Worm (Caenorhabditis elegans) whole organism, L1 larva: ENCODE results near the gene pqn-80.
A peak's percentile ranks its signal among the peaks of the same experiment; 100 is the strongest.

Experiments
- C04F5.9 ChIP-seq: sonication (generic microtip); optimal IDR thresholded peaks from 2 replicates; lab custom pipeline; 2016; ENCODE audit warnings: missing genetic modification characterization, missing compliant biosample characterization
- C16A3.4 ChIP-seq: fragments of 150-350 bp; optimal IDR thresholded peaks from 2 replicates; lab custom pipeline; 2014; ENCODE audit warnings: missing biosample characterization, missing genetic modification characterization
- C34B4.2 ChIP-seq: sonication (generic microtip); optimal IDR thresholded peaks from 2 replicates; lab custom pipeline; 2017; ENCODE audit warnings: mild to moderate bottlenecking, missing genetic modification characterization, missing compliant biosample characterization
- ama-1 ChIP-seq: fragments of 150-350 bp; optimal IDR thresholded peaks from 2 replicates; lab custom pipeline; 2014
- blmp-1 ChIP-seq: fragments of 150-350 bp; optimal IDR thresholded peaks from 2 replicates; lab custom pipeline; 2014; ENCODE audit warnings: missing biosample characterization, missing genetic modification characterization
- ceh-82 ChIP-seq, 3 experiments: fragments of 150-350 bp in 1 of 3; sonication (generic microtip) in 2 of 3; optimal IDR thresholded peaks; 2 replicates each; lab custom pipeline; 2014 to 2017; ENCODE audit warnings: missing biosample characterization in 3 of 3, missing genetic modification characterization in 3 of 3
- ces-1 ChIP-seq: fragments of 150-350 bp; optimal IDR thresholded peaks from 2 replicates; lab custom pipeline; 2014; ENCODE audit warnings: missing biosample characterization, missing genetic modification reagents, missing genetic modification characterization
- dpl-1 ChIP-seq, 3 experiments: fragments of 150-350 bp in 2 of 3; sonication (generic microtip) in 1 of 3; optimal IDR thresholded peaks; 2 replicates each; lab custom pipeline; 2014 to 2017; ENCODE audit warnings: missing biosample characterization in 3 of 3, missing genetic modification characterization in 3 of 3, missing genetic modification reagents in 3 of 3
- dsc-1 ChIP-seq: sonication (generic microtip); optimal IDR thresholded peaks from 2 replicates; lab custom pipeline; 2016; ENCODE audit warnings: mild to moderate bottlenecking, missing genetic modification characterization, missing compliant biosample characterization
- efl-1 ChIP-seq, 4 experiments: fragments of 150-350 bp; optimal IDR thresholded peaks in 3 of 4; peaks in 1 of 4; 1 replicate in 1 of 4; 2 replicates in 3 of 4; lab custom pipeline; 2014; ENCODE audit warnings: missing biosample characterization in 2 of 4, missing genetic modification characterization in 2 of 4, missing genetic modification reagents in 2 of 4
- efl-3 ChIP-seq: fragments of 200-800 bp; sonication (Bioruptor generic); optimal IDR thresholded peaks from 2 replicates; lab custom pipeline; 2018; ENCODE audit warnings: mild to moderate bottlenecking, missing genetic modification characterization, missing compliant biosample characterization
- egl-27 ChIP-seq, 2 experiments: fragments of 150-350 bp in 1 of 2; sonication (generic microtip); optimal IDR thresholded peaks; 3 replicates each; lab custom pipeline; 2017 to 2018; ENCODE audit warnings: missing biosample characterization in 2 of 2, missing genetic modification characterization in 2 of 2, missing genetic modification reagents in 2 of 2
- elt-2 ChIP-seq: sonication (generic microtip); optimal IDR thresholded peaks from 2 replicates; lab custom pipeline; 2016; ENCODE audit warnings: missing genetic modification characterization, mild to moderate bottlenecking, inconsistent platforms, missing compliant biosample characterization, missing genetic modification reagents
- ets-5 ChIP-seq: fragments of 200-800 bp; sonication (Bioruptor generic); IDR thresholded peaks from 2 replicates; pipeline ENCODE4 v1.3.6; 2022; ENCODE audit warnings: missing genetic modification characterization, missing compliant biosample characterization
- fkh-10 ChIP-seq: sonication (generic microtip); optimal IDR thresholded peaks from 2 replicates; lab custom pipeline; 2017; ENCODE audit warnings: missing biosample characterization, missing genetic modification reagents, missing genetic modification characterization
- fkh-8 ChIP-seq: sonication (generic microtip); optimal IDR thresholded peaks from 2 replicates; lab custom pipeline; 2016; ENCODE audit warnings: mild to moderate bottlenecking, missing genetic modification characterization, missing compliant biosample characterization
- grh-1 ChIP-seq: fragments of 200-800 bp; sonication (Bioruptor generic); IDR thresholded peaks from 2 replicates; pipeline ENCODE4 v1.3.6; 2022; ENCODE audit warnings: missing genetic modification reagents, missing genetic modification characterization, missing compliant biosample characterization
- hlh-17 ChIP-seq: fragments of 200-800 bp; sonication (Bioruptor generic); optimal IDR thresholded peaks from 2 replicates; lab custom pipeline; 2018; ENCODE audit warnings: missing genetic modification characterization, mild to moderate bottlenecking, missing compliant biosample characterization, moderate library complexity, borderline replicate concordance
- hlh-4 ChIP-seq: sonication (generic microtip); optimal IDR thresholded peaks from 2 replicates; lab custom pipeline; 2016; ENCODE audit warnings: mild to moderate bottlenecking, missing genetic modification characterization, missing compliant biosample characterization
- hpl-2 ChIP-seq: fragments of 150-350 bp; optimal IDR thresholded peaks from 2 replicates; lab custom pipeline; 2014; ENCODE audit warnings: missing biosample characterization, missing genetic modification reagents, missing genetic modification characterization
- irx-1 ChIP-seq: sonication (generic microtip); optimal IDR thresholded peaks from 2 replicates; lab custom pipeline; 2016; ENCODE audit warnings: missing genetic modification characterization, missing compliant biosample characterization
- isw-1 ChIP-seq: fragments of 200-800 bp; sonication (Bioruptor generic); IDR thresholded peaks from 2 replicates; pipeline ENCODE4 v1.3.6; 2022; ENCODE audit warnings: missing genetic modification characterization, missing compliant biosample characterization
- lin-14 ChIP-seq: fragments of 200-800 bp; sonication (Bioruptor generic); optimal IDR thresholded peaks from 2 replicates; lab custom pipeline; 2018; ENCODE audit warnings: mild to moderate bottlenecking, missing genetic modification characterization, moderate library complexity, missing compliant biosample characterization
- lir-3 ChIP-seq: sonication (generic microtip); optimal IDR thresholded peaks from 2 replicates; lab custom pipeline; 2016; ENCODE audit warnings: mild to moderate bottlenecking, missing genetic modification characterization, moderate library complexity, missing compliant biosample characterization; ENCODE audit not compliant: poor library complexity
- lsy-2 ChIP-seq, 2 experiments: fragments of 150-350 bp; optimal IDR thresholded peaks; 2 replicates each; lab custom pipeline; 2014; ENCODE audit warnings: missing biosample characterization in 2 of 2, missing genetic modification characterization in 2 of 2
- nhr-11 ChIP-seq: fragments of 150-350 bp; optimal IDR thresholded peaks from 2 replicates; lab custom pipeline; 2014; ENCODE audit warnings: missing biosample characterization, missing genetic modification characterization
- nhr-12 ChIP-seq: sonication (generic microtip); optimal IDR thresholded peaks from 2 replicates; lab custom pipeline; 2017; ENCODE audit warnings: missing biosample characterization, missing genetic modification characterization
- nhr-19 ChIP-seq: fragments of 200-800 bp; sonication (Bioruptor generic); conservative IDR thresholded peaks from 2 replicates; pipeline ENCODE4 v1.3.6; 2022; ENCODE audit warnings: missing genetic modification characterization, missing compliant biosample characterization
- nhr-20 ChIP-seq: sonication (generic microtip); optimal IDR thresholded peaks from 2 replicates; lab custom pipeline; 2016; ENCODE audit warnings: mild to moderate bottlenecking, missing genetic modification characterization, missing compliant biosample characterization
- nhr-47 ChIP-seq: sonication (generic microtip); optimal IDR thresholded peaks from 2 replicates; lab custom pipeline; 2016; ENCODE audit warnings: mild to moderate bottlenecking, missing genetic modification characterization, moderate library complexity, missing compliant biosample characterization
- nhr-76 ChIP-seq: sonication (generic microtip); optimal IDR thresholded peaks from 2 replicates; lab custom pipeline; 2017; ENCODE audit warnings: missing biosample characterization, missing genetic modification characterization
- nhr-77 ChIP-seq: fragments of 150-350 bp; optimal IDR thresholded peaks from 2 replicates; lab custom pipeline; 2014; ENCODE audit warnings: missing biosample characterization, missing genetic modification characterization
- nhr-84 ChIP-seq: sonication (generic microtip); optimal IDR thresholded peaks from 2 replicates; lab custom pipeline; 2017; ENCODE audit warnings: missing biosample characterization, missing genetic modification characterization
- nhr-85 ChIP-seq: sonication (generic microtip); peaks from one replicate; lab custom pipeline; 2016; ENCODE audit warnings: missing genetic modification characterization, inconsistent platforms, missing compliant biosample characterization
- snpc-4 ChIP-seq: fragments of 150-350 bp; optimal IDR thresholded peaks from 2 replicates; lab custom pipeline; 2014; ENCODE audit warnings: missing biosample characterization, missing genetic modification characterization
- sox-4 ChIP-seq: sonication (generic microtip); optimal IDR thresholded peaks from 2 replicates; lab custom pipeline; 2016; ENCODE audit warnings: missing genetic modification characterization, missing compliant biosample characterization
- swsn-7 ChIP-seq: sonication (generic microtip); optimal IDR thresholded peaks from 2 replicates; lab custom pipeline; 2016; ENCODE audit warnings: missing genetic modification characterization, missing compliant biosample characterization
- tbx-2 ChIP-seq: sonication (generic microtip); optimal IDR thresholded peaks from 2 replicates; lab custom pipeline; 2016; ENCODE audit warnings: missing genetic modification characterization, missing compliant biosample characterization
- unc-30 ChIP-seq: sonication (generic microtip); optimal IDR thresholded peaks from 2 replicates; lab custom pipeline; 2017; ENCODE audit warnings: missing biosample characterization, missing genetic modification characterization
- unc-62 ChIP-seq: fragments of 150-350 bp; optimal IDR thresholded peaks from 2 replicates; lab custom pipeline; 2014; ENCODE audit warnings: missing biosample characterization, missing genetic modification reagents, missing genetic modification characterization
- unc-86 ChIP-seq: sonication (generic microtip); optimal IDR thresholded peaks from 2 replicates; lab custom pipeline; 2016; ENCODE audit warnings: missing genetic modification characterization, missing compliant biosample characterization
- vab-15 ChIP-seq: sonication (generic microtip); optimal IDR thresholded peaks from 2 replicates; lab custom pipeline; 2017; ENCODE audit warnings: missing genotype, mild to moderate bottlenecking, missing genetic modification characterization, missing compliant biosample characterization
- xbp-1 ChIP-seq: sonication (generic microtip); optimal IDR thresholded peaks from 2 replicates; lab custom pipeline; 2016; ENCODE audit warnings: missing genetic modification characterization, missing compliant biosample characterization
- zip-4 ChIP-seq: fragments of 200-800 bp; sonication (Bioruptor generic); optimal IDR thresholded peaks from 2 replicates; lab custom pipeline; 2018; ENCODE audit warnings: mild to moderate bottlenecking, missing genetic modification characterization, moderate library complexity, missing compliant biosample characterization
- ztf-11 ChIP-seq, 2 experiments: sonication (generic microtip); optimal IDR thresholded peaks; 2 replicates each; lab custom pipeline; 2016 to 2017; ENCODE audit warnings: missing genetic modification characterization in 2 of 2, missing biosample characterization in 1 of 2, missing compliant biosample characterization in 1 of 2

The pqn-80 gene

ce11 chrIII:12602070-12602469 lies 24.3 kb upstream of the pqn-80 start:
- TF ChIP-seq fkh-8 (tag; lab: Kevin White, UChicago) (no peak), efl-1 (optimal IDR thresholded peaks at IDR 0.05; lab: Kevin White, UChicago) (no peak), efl-1 (GFP tag; optimal IDR thresholded peaks at IDR 0.05 in 1 of 2; lab: Kevin White, UChicago) (peak in 1 of 2 experiments; percentile 46), nhr-47 (peak; percentile 2)

- no peak for TF ChIP-seq efl-3 (GFP tag; lab: Kevin White, UChicago)
- no peak for TF ChIP-seq egl-27 (tag; optimal IDR thresholded peaks at IDR 0.05; lab: Kevin White, UChicago)
- no peak for TF ChIP-seq lin-14
- no peak for TF ChIP-seq fkh-8 (tag; lab: Kevin White, UChicago)
- TF ChIP-seq nhr-12 (tag; lab: Kevin White, UChicago) = no peak
- TF ChIP-seq hpl-2 (GFP tag; lab: Kevin White, UChicago) = no peak
- no peak for TF ChIP-seq ceh-82 (tag; optimal IDR thresholded peaks at IDR 0.05; lab: Kevin White, UChicago)
- TF ChIP-seq hlh-4 (tag; lab: Kevin White, UChicago) = no peak
- TF ChIP-seq nhr-11 (tag; lab: Kevin White, UChicago) = no peak
- no peak for TF ChIP-seq nhr-20
Observed at ce11 chrIII:12606175-12606574, 20.2 kb upstream of the pqn-80 start.

ce11 chrIII:12607302-12607701 lies 19.1 kb upstream of the pqn-80 start:
- TF ChIP-seq grh-1 (GFP tag; lab: Robert Waterston, UW) (0 out of 2 replicates have a peak, but pooled peaks have one; percentile 6), elt-2 (no peak), blmp-1 (no peak)

- TF ChIP-seq unc-30 (tag; lab: Kevin White, UChicago) (no peak), C34B4.2 (tag; lab: Kevin White, UChicago) (no peak), ets-5 (GFP tag; lab: Robert Waterston, UW) (no peak), tbx-2 (peak; percentile 96), nhr-11 (tag; lab: Kevin White, UChicago) (peak; percentile 54), nhr-12 (tag; lab: Kevin White, UChicago) (no peak), lsy-2 (tag; optimal IDR thresholded peaks at IDR 0.05; lab: Kevin White, UChicago) (peak; percentile 91 to 93), fkh-10 (GFP tag; lab: Kevin White, UChicago) (peak; percentile 85), xbp-1 (tag; lab: Kevin White, UChicago) (peak; percentile 93), snpc-4 (tag; lab: Kevin White, UChicago) (peak; percentile 70), dpl-1 (GFP tag; optimal IDR thresholded peaks at IDR 0.05; lab: Kevin White, UChicago) (peak; percentile 70 to 73 (median 72)), unc-62 (GFP tag; lab: Kevin White, UChicago) (no peak), ztf-11 (tag; optimal IDR thresholded peaks at IDR 0.05; lab: Kevin White, UChicago) (peak in 1 of 2 experiments; percentile 79), ama-1 (lab: Kevin White, UChicago) (peak; percentile 82), zip-4 (GFP tag; lab: Kevin White, UChicago) (peak; percentile 73), swsn-7 (tag; lab: Kevin White, UChicago) (peak; percentile 97), nhr-85 (tag; lab: Kevin White, UChicago) (peak; percentile 96), isw-1 (GFP tag; lab: Robert Waterston, UW) (peak; percentile 90), dsc-1 (tag; lab: Kevin White, UChicago) (peak; percentile 89), hlh-17 (GFP tag; lab: Kevin White, UChicago) (no peak), ces-1 (GFP tag; lab: Kevin White, UChicago) (no peak), C16A3.4 (tag; lab: Kevin White, UChicago) (peak; percentile 80), nhr-84 (tag; lab: Kevin White, UChicago) (no peak), nhr-19 (peak; percentile 92), egl-27 (tag; optimal IDR thresholded peaks at IDR 0.05; lab: Kevin White, UChicago) (peak in 1 of 2 experiments; percentile 45), sox-4 (tag; lab: Kevin White, UChicago) (peak; percentile 44), lir-3 (tag; lab: Kevin White, UChicago) (peak; percentile 69), nhr-76 (tag; lab: Kevin White, UChicago) (peak; percentile 2), irx-1 (tag; lab: Kevin White, UChicago) (peak; percentile 79), unc-86 (tag; lab: Kevin White, UChicago) (peak; percentile 96), C04F5.9 (tag; lab: Kevin White, UChicago) (peak; percentile 12), hpl-2 (GFP tag; lab: Kevin White, UChicago) (peak; percentile 11), vab-15 (tag; lab: Kevin White, UChicago) (no peak), fkh-8 (tag; lab: Kevin White, UChicago) (peak; percentile 98), nhr-77 (peak; percentile 88)
Observed at ce11 chrIII:12608220-12608958, 18.0 kb upstream of the pqn-80 start, which contains the start of gene epc-1. TSS of gene epc-1 (minus strand) at chrIII:12608586.
